Fruit fly (Drosophila melanogaster) whole organism, adult: ENCODE measurements around the gene Der-1.

Experiments used
- CG11617 ChIP-seq: fragments of 200-800 bp; sonication (Bioruptor generic); optimal IDR thresholded peaks from 2 replicates; lab custom pipeline; 2017; ENCODE audit warnings: mild to moderate bottlenecking, missing biosample characterization, missing genetic modification reagents, missing genetic modification characterization
- CG12768 ChIP-seq: fragments of 200-800 bp; sonication (Bioruptor generic); optimal IDR thresholded peaks from 2 replicates; lab custom pipeline; 2017; ENCODE audit warnings: missing biosample characterization, missing genetic modification characterization, mild to moderate bottlenecking, moderate library complexity, missing genetic modification reagents
- CG14711 ChIP-seq: fragments of 200-800 bp; sonication (Bioruptor generic); optimal IDR thresholded peaks from 2 replicates; lab custom pipeline; 2018; ENCODE audit warnings: missing biosample characterization, mild to moderate bottlenecking, missing genetic modification characterization, moderate library complexity
- CG33017 ChIP-seq: fragments of 200-800 bp; sonication (Bioruptor generic); optimal IDR thresholded peaks from 2 replicates; lab custom pipeline; 2018; ENCODE audit warnings: missing biosample characterization, mild to moderate bottlenecking, missing genetic modification characterization, moderate library complexity
- CG5204 ChIP-seq: fragments of 200-800 bp; sonication (Bioruptor generic); optimal IDR thresholded peaks from 2 replicates; lab custom pipeline; 2016; ENCODE audit warnings: missing biosample characterization, missing genetic modification characterization
- CG7045 ChIP-seq: fragments of 200-800 bp; sonication (Bioruptor generic); optimal IDR thresholded peaks from 2 replicates; lab custom pipeline; 2017; ENCODE audit warnings: missing biosample characterization, mild to moderate bottlenecking, missing genetic modification characterization
- Clk ChIP-seq: fragments of 200-800 bp; sonication (Bioruptor generic); optimal IDR thresholded peaks from 2 replicates; lab custom pipeline; 2017; ENCODE audit warnings: missing biosample characterization, missing genetic modification characterization
- Crg-1 ChIP-seq: fragments of 200-800 bp; sonication (Bioruptor generic); optimal IDR thresholded peaks from 2 replicates; lab custom pipeline; 2016; ENCODE audit warnings: missing biosample characterization, missing genetic modification characterization
- Hr96 ChIP-seq: fragments of 200-800 bp; sonication (Bioruptor generic); optimal IDR thresholded peaks from 2 replicates; lab custom pipeline; 2016; ENCODE audit warnings: missing biosample characterization, missing genetic modification characterization
- Mnt ChIP-seq: fragments of 200-800 bp; sonication (Bioruptor generic); optimal IDR thresholded peaks from 2 replicates; lab custom pipeline; 2016; ENCODE audit warnings: missing biosample characterization, mild to moderate bottlenecking, missing genetic modification characterization
- bab1 ChIP-seq: fragments of 200-800 bp; sonication (Bioruptor generic); optimal IDR thresholded peaks from 3 replicates; lab custom pipeline; 2019; ENCODE audit warnings: missing biosample characterization, mild to moderate bottlenecking, missing genetic modification characterization, moderate library complexity
- cic ChIP-seq: fragments of 200-800 bp; sonication (Bioruptor generic); optimal IDR thresholded peaks from 2 replicates; lab custom pipeline; 2017; ENCODE audit warnings: missing biosample characterization, mild to moderate bottlenecking, missing genetic modification characterization, moderate library complexity
- cnc ChIP-seq, 2 experiments: fragments of >200 bp; optimal IDR thresholded peaks; 2 replicates each; lab custom pipeline; 2017
- kay ChIP-seq: fragments of 200-800 bp; sonication (Bioruptor generic); peaks from one replicate; lab custom pipeline; 2016; ENCODE audit warnings: missing biosample characterization, missing genetic modification characterization, borderline replicate concordance
- ovo ChIP-seq: fragments of 200-800 bp; sonication (Bioruptor generic); optimal IDR thresholded peaks from 2 replicates; lab custom pipeline; 2016; ENCODE audit warnings: missing biosample characterization, missing genetic modification characterization
- pad ChIP-seq: fragments of 200-800 bp; sonication (Bioruptor generic); optimal IDR thresholded peaks from 3 replicates; lab custom pipeline; 2017; ENCODE audit warnings: missing biosample characterization, missing genetic modification characterization, mild to moderate bottlenecking, moderate library complexity, missing genetic modification reagents
- tj ChIP-seq: fragments of 200-800 bp; sonication (Bioruptor generic); optimal IDR thresholded peaks from 3 replicates; lab custom pipeline; 2017; ENCODE audit warnings: missing biosample characterization, mild to moderate bottlenecking, missing genetic modification characterization, moderate library complexity
- toe ChIP-seq: fragments of 200-800 bp; sonication (Bioruptor generic); optimal IDR thresholded peaks from 2 replicates; lab custom pipeline; 2016; ENCODE audit warnings: missing biosample characterization, missing genetic modification characterization

Der-1 gene

dm6 chr2L:1988192-1988561, 14.4 kb downstream of the Der-1 start, which contains the start of gene Npc2a:
TSS of gene Npc2a (plus strand) at chr2L:1988290.
- TF ChIP-seq CG33017 (no peak), cic (GFP tag; lab: Kevin White, UChicago) (no peak), bab1 (GFP tag; lab: Kevin White, UChicago) (peak; percentile 56), tj (GFP tag; lab: Kevin White, UChicago) (peak; percentile 98)

DNA sequence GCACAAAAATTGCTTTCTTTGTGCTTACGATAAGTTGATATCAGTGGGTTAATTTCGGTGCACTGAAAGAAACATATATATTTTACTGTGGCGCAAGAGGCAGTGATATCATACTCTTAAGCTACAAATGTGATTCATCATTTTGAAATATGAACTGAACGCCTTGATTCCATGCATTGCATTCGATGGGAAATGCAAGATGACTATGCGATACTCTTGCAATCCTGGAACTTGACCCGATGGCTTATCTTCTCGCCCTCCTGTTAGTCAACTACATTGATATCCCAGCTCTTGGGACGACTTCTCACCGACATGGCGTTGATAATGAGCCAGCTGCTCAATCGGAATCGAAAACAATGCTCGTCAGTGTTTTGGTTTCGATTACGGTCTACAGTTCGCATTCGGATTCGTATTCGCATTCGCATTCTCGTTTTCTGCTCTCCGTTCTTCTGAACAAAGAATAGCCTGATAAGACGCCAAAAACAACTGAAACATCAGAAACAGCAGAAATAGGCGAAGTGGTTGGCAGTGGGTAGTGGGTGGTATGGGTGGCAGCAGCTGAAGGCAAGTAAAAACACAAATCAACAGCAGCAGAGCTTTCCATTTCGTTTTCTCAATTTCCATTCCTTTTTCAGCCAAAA, 15.6 kb downstream of the Der-1 start:
- TF ChIP-seq cic (GFP tag; lab: Kevin White, UChicago) (no peak), CG11617 (GFP tag; lab: Kevin White, UChicago) (no peak), Hr96 (GFP tag; lab: Kevin White, UChicago) (no peak), cnc (optimal IDR thresholded peaks at IDR 0.05; lab: Kevin White, UChicago) (peak in 1 of 2 experiments; percentile 25), bab1 (GFP tag; lab: Kevin White, UChicago) (peak; percentile 25), CG12768 (GFP tag; lab: Kevin White, UChicago) (no peak), Mnt (GFP tag; lab: Kevin White, UChicago) (no peak), CG14711 (tag; lab: Kevin White, UChicago) (no peak), Crg-1 (GFP tag; lab: Kevin White, UChicago) (no peak), tj (GFP tag; lab: Kevin White, UChicago) (peak; percentile 32), kay (no peak), toe (GFP tag; lab: Kevin White, UChicago) (no peak), pad (GFP tag; lab: Kevin White, UChicago) (no peak), ovo (no peak)

- TF ChIP-seq CG14711 (tag; lab: Kevin White, UChicago), result no peak
- TF ChIP-seq tj (GFP tag; lab: Kevin White, UChicago), result no peak
- TF ChIP-seq CG33017, result no peak
- no peak for TF ChIP-seq cic (GFP tag; lab: Kevin White, UChicago)
- TF ChIP-seq Mnt (GFP tag; lab: Kevin White, UChicago), result no peak
- no peak for TF ChIP-seq CG11617 (GFP tag; lab: Kevin White, UChicago)
Measured at dm6 chr2L:1992060-1992459, 18.3 kb downstream of the Der-1 start, which contains the start of gene Obp22a. TSS of gene Obp22a (minus strand) at chr2L:1992160.

- TF ChIP-seq CG33017, result no peak
- peak; percentile 62 for TF ChIP-seq pad (GFP tag; lab: Kevin White, UChicago)
Measured at dm6 chr2L:2006082-2006669, 32.4 kb downstream of the Der-1 start, which contains the start of gene CG33543. TSS of gene CG33543 (minus strand) at chr2L:2006313.

- TF ChIP-seq toe (GFP tag; lab: Kevin White, UChicago) (no peak), CG5204 (no peak), Hr96 (GFP tag; lab: Kevin White, UChicago) (no peak), bab1 (GFP tag; lab: Kevin White, UChicago) (no peak), Clk (no peak), CG33017 (no peak), CG14711 (tag; lab: Kevin White, UChicago) (no peak), cnc (optimal IDR thresholded peaks at IDR 0.05; lab: Kevin White, UChicago) (no peak)
Measured at dm6 chr2L:2007093-2007492, 33.3 kb downstream of the Der-1 start, which contains the start of gene CG15353. TSS of gene CG15353 (minus strand) at chr2L:2007193.

- TF ChIP-seq CG12768 (GFP tag; lab: Kevin White, UChicago), result no peak
- no peak for TF ChIP-seq CG14711 (tag; lab: Kevin White, UChicago)
- TF ChIP-seq Hr96 (GFP tag; lab: Kevin White, UChicago), result no peak
- no peak for TF ChIP-seq cnc (optimal IDR thresholded peaks at IDR 0.05; lab: Kevin White, UChicago)
- TF ChIP-seq toe (GFP tag; lab: Kevin White, UChicago), result no peak
- no peak for TF ChIP-seq CG11617 (GFP tag; lab: Kevin White, UChicago)
Measured at dm6 chr2L:2008114-2008513, 34.4 kb downstream of the Der-1 start, which contains the start of gene Nplp4. TSS of gene Nplp4 (plus strand) at chr2L:2008414.

- TF ChIP-seq CG5204 (no peak), tj (GFP tag; lab: Kevin White, UChicago) (peak; percentile 99), CG7045 (no peak), toe (GFP tag; lab: Kevin White, UChicago) (no peak), kay (peak; percentile 68), bab1 (GFP tag; lab: Kevin White, UChicago) (peak; percentile 83), ovo (peak; percentile 60), cnc (optimal IDR thresholded peaks at IDR 0.05; lab: Kevin White, UChicago) (no peak), Mnt (GFP tag; lab: Kevin White, UChicago) (peak; percentile 53)
Measured at dm6 chr2L:2008980-2009954, 35.5 kb downstream of the Der-1 start, which contains the start of gene CG4238. TSS of gene CG4238 (plus strand) at chr2L:2009859.
